Worm (Caenorhabditis elegans): ENCODE data around the gene ncs-7.

DNA sequence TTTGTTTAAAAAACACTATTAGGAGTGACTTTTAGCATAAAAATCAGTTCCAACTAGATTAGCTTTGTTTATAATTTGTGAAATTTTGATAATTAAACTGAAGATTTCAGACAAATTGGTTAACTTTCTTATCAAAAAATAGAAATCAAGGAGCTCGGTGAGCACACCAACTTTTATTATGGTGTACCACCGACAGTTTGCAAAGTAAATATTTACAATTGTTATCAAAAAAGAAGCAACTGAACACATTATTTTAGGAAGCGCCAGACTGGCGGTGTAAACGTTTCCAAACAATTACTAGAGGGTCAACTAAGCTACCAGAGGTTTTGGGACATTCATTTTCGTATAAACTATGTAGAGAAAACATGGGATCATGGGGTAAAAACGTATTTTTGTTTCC is 23.2 kb downstream of the ncs-7 start:
- TF ChIP-seq ref-1 (GFP tag; conservative IDR thresholded peaks at IDR 0.05), result no peak
- TF ChIP-seq flt-1 (GFP tag; IDR thresholded peaks at IDR 0.05), result no peak

Data from whole organism, midembryonic.